Worm (Caenorhabditis elegans) whole organism, L3 larva: ENCODE measurements around the gene F13E9.12.

ENCODE experiments used
- ZK546.5 ChIP-seq: sonication (generic microtip); optimal IDR thresholded peaks from 2 replicates; lab custom pipeline; 2017; ENCODE audit warnings: missing biosample characterization, missing genetic modification characterization
- ceh-82 ChIP-seq: fragments of 150-350 bp; optimal IDR thresholded peaks from 2 replicates; lab custom pipeline; 2014; ENCODE audit warnings: missing biosample characterization, missing genetic modification characterization
- elt-3 ChIP-seq, 3 experiments: fragments of 150-350 bp in 1 of 3; sonication (generic microtip) in 2 of 3; optimal IDR thresholded peaks; 2 replicates in 2 of 3; 4 replicates in 1 of 3; lab custom pipeline; 2014 to 2017; ENCODE audit warnings: missing biosample characterization in 3 of 3, missing genetic modification characterization in 3 of 3
- fos-1 ChIP-seq: fragments of 150-350 bp; optimal IDR thresholded peaks from 2 replicates; lab custom pipeline; 2014; ENCODE audit warnings: missing biosample characterization, missing genetic modification characterization
- lin-39 ChIP-seq: fragments of 150-350 bp; optimal IDR thresholded peaks from 2 replicates; lab custom pipeline; 2018; ENCODE audit warnings: missing biosample characterization, missing genetic modification reagents, missing genetic modification characterization
- nfya-1 ChIP-seq: sonication (generic microtip); optimal IDR thresholded peaks from 2 replicates; lab custom pipeline; 2017; ENCODE audit warnings: missing genetic modification characterization, mild to moderate bottlenecking, missing compliant biosample characterization, antibody characterized with exemption, moderate library complexity; ENCODE audit not compliant: insufficient read depth
- nhr-25 ChIP-seq: sonication (generic microtip); optimal IDR thresholded peaks from 2 replicates; lab custom pipeline; 2017; ENCODE audit warnings: missing biosample characterization, missing genetic modification characterization
- nhr-76 ChIP-seq: fragments of 150-350 bp; sonication (generic microtip); optimal IDR thresholded peaks from 5 replicates; lab custom pipeline; 2014; ENCODE audit warnings: missing biosample characterization, missing genetic modification characterization
- nhr-77 ChIP-seq: fragments of 150-350 bp; optimal IDR thresholded peaks from 2 replicates; lab custom pipeline; 2014; ENCODE audit warnings: missing biosample characterization, missing genetic modification characterization
- snpc-4 ChIP-seq: fragments of 150-350 bp; optimal IDR thresholded peaks from 2 replicates; lab custom pipeline; 2014; ENCODE audit warnings: missing biosample characterization, missing genetic modification characterization
- zag-1 ChIP-seq: fragments of 150-350 bp; optimal IDR thresholded peaks from 2 replicates; lab custom pipeline; 2014; ENCODE audit warnings: missing biosample characterization, missing genetic modification characterization

DNA sequence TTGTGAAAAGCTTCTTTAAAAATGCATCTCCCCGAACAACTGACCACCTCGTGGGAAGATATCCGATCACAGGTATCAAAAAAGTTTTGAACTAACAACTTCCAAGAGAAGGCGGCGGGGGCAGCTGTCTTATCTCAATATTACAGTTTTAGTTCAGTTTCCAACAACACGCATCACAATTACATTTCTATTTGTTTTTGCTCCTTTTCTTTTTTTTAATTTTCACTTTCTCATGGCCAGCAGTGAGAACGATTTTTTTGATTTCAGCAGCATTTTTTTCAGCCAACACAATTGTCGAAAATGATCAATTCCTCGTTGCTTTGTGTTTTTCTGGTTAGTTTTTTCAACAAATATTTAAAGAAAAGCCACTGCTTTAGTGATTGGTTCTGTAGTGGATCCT is 38.7 kb upstream of the F13E9.12 start, which contains the start of gene ZK593.2:
- TF ChIP-seq zag-1 (tag; lab: Kevin White, UChicago) (no peak), nhr-25 (tag; lab: Kevin White, UChicago) (no peak), nhr-76 (tag; lab: Kevin White, UChicago) (no peak), nhr-77 (tag; lab: Kevin White, UChicago) (no peak), fos-1 (tag; lab: Kevin White, UChicago) (no peak), ZK546.5 (tag; lab: Kevin White, UChicago) (no peak), elt-3 (tag; optimal IDR thresholded peaks at IDR 0.05; lab: Kevin White, UChicago) (no peak), nfya-1 (tag; lab: Kevin White, UChicago) (no peak), lin-39 (tag; lab: Kevin White, UChicago) (no peak), snpc-4 (tag; lab: Kevin White, UChicago) (no peak), ceh-82 (tag; lab: Kevin White, UChicago) (no peak)
